Fruit fly (Drosophila melanogaster) whole organism, embryonic: ENCODE results near the gene CG14659.

ENCODE experiments used
- Atf-2 ChIP-seq: fragments of 200-800 bp; sonication (Bioruptor generic); optimal IDR thresholded peaks from 2 replicates; lab custom pipeline; 2016; ENCODE audit warnings: missing biosample characterization, missing genetic modification characterization
- Atf6 ChIP-seq: fragments of 200-800 bp; sonication (Bioruptor generic); IDR thresholded peaks from 2 replicates; pipeline ENCODE4 v1.3.6; 2022; ENCODE audit warnings: missing biosample characterization, missing genetic modification characterization
- Blimp-1 ChIP-seq: fragments of 200-800 bp; sonication (Bioruptor generic); optimal IDR thresholded peaks from 3 replicates; lab custom pipeline; 2018; ENCODE audit warnings: missing biosample characterization, missing genetic modification characterization, mild to moderate bottlenecking, moderate library complexity, missing genetic modification reagents
- CG10959 ChIP-seq: fragments of 200-800 bp; sonication (Bioruptor generic); IDR thresholded peaks from 2 replicates; pipeline ENCODE4 v1.3.6; 2022; ENCODE audit warnings: missing biosample characterization, missing genetic modification characterization
- CG11695 ChIP-seq: fragments of 200-800 bp; sonication (Bioruptor generic); IDR thresholded peaks from 3 replicates; pipeline ENCODE4 v1.3.6; 2022; ENCODE audit warnings: missing biosample characterization, missing genetic modification characterization
- CG11696 ChIP-seq: fragments of 200-800 bp; sonication (Bioruptor generic); IDR thresholded peaks from 2 replicates; pipeline ENCODE4 v1.3.6; 2022; ENCODE audit warnings: missing biosample characterization, missing genetic modification characterization
- CG12299 ChIP-seq: fragments of 200-800 bp; sonication (Bioruptor generic); optimal IDR thresholded peaks from 2 replicates; lab custom pipeline; 2018; ENCODE audit warnings: missing biosample characterization, mild to moderate bottlenecking, missing genetic modification characterization
- CG13123 ChIP-seq: fragments of 200-800 bp; sonication (Bioruptor generic); optimal IDR thresholded peaks from 2 replicates; lab custom pipeline; 2016; ENCODE audit warnings: missing biosample characterization, missing genetic modification characterization
- CG13775 ChIP-seq: fragments of 200-800 bp; sonication (Bioruptor generic); optimal IDR thresholded peaks from 3 replicates; lab custom pipeline; 2017; ENCODE audit warnings: missing biosample characterization, mild to moderate bottlenecking, missing genetic modification characterization
- CG14441 ChIP-seq: fragments of 200-800 bp; sonication (Bioruptor generic); IDR thresholded peaks from 2 replicates; pipeline ENCODE4 v1.3.6; 2022; ENCODE audit warnings: missing biosample characterization, missing genetic modification characterization
- CG14710 ChIP-seq: fragments of 200-800 bp; sonication (Bioruptor generic); optimal IDR thresholded peaks from 3 replicates; lab custom pipeline; 2019; ENCODE audit warnings: missing biosample characterization, mild to moderate bottlenecking, missing genetic modification characterization, moderate library complexity
- CG15011 ChIP-seq: fragments of 200-800 bp; sonication (Bioruptor generic); optimal IDR thresholded peaks from 3 replicates; lab custom pipeline; 2018; ENCODE audit warnings: missing biosample characterization, mild to moderate bottlenecking, missing genetic modification characterization
- CG15269 ChIP-seq: fragments of 200-800 bp; sonication (Bioruptor generic); optimal IDR thresholded peaks from 2 replicates; lab custom pipeline; 2018; ENCODE audit warnings: missing biosample characterization, mild to moderate bottlenecking, missing genetic modification characterization, moderate library complexity
- CG16813 ChIP-seq: fragments of 200-800 bp; sonication (Bioruptor generic); IDR thresholded peaks from 3 replicates; pipeline ENCODE4 v1.3.6; 2022; ENCODE audit warnings: missing biosample characterization, missing genetic modification characterization; ENCODE audit not compliant: partially characterized antibody
- CG17361 ChIP-seq: fragments of 200-800 bp; sonication (Bioruptor generic); IDR thresholded peaks from 3 replicates; pipeline ENCODE4 v1.3.6; 2022; ENCODE audit warnings: missing biosample characterization, missing genetic modification characterization
- CG2199 ChIP-seq: fragments of 200-800 bp; sonication (Bioruptor generic); IDR thresholded peaks from 3 replicates; pipeline ENCODE4 v1.3.6; 2022; ENCODE audit warnings: missing biosample characterization, missing genetic modification characterization
- CG31365 ChIP-seq: fragments of 200-800 bp; sonication (Bioruptor generic); optimal IDR thresholded peaks from 2 replicates; lab custom pipeline; 2018; ENCODE audit warnings: missing biosample characterization, mild to moderate bottlenecking, missing genetic modification characterization
- CG31388 ChIP-seq: fragments of 200-800 bp; sonication (Bioruptor generic); optimal IDR thresholded peaks from 2 replicates; lab custom pipeline; 2016; ENCODE audit warnings: missing biosample characterization, missing genetic modification characterization
- CG3726 ChIP-seq: fragments of 200-800 bp; sonication (Bioruptor generic); IDR thresholded peaks from 3 replicates; pipeline ENCODE4, ENCODE4 v1.3.6; 2022; ENCODE audit warnings: missing biosample characterization, missing genetic modification characterization
- CG8388 ChIP-seq: fragments of 200-800 bp; sonication (Bioruptor generic); optimal IDR thresholded peaks from 2 replicates; lab custom pipeline; 2019; ENCODE audit warnings: missing biosample characterization, mild to moderate bottlenecking, missing genetic modification characterization, moderate library complexity
- CG9215 ChIP-seq: fragments of 200-800 bp; sonication (Bioruptor generic); IDR thresholded peaks from 2 replicates; pipeline ENCODE4 v1.3.6; 2022; ENCODE audit warnings: missing biosample characterization, missing genetic modification characterization
- CG9437 ChIP-seq: fragments of 200-800 bp; sonication (Bioruptor generic); optimal IDR thresholded peaks from 2 replicates; lab custom pipeline; 2018; ENCODE audit warnings: missing biosample characterization, mild to moderate bottlenecking, missing genetic modification characterization
- CG9876 ChIP-seq: fragments of 200-800 bp; sonication (Bioruptor generic); optimal IDR thresholded peaks from 2 replicates; lab custom pipeline; 2016; ENCODE audit warnings: missing biosample characterization, missing genetic modification characterization
- Camta ChIP-seq: fragments of 200-800 bp; sonication (Bioruptor generic); optimal IDR thresholded peaks from 2 replicates; lab custom pipeline; 2016; ENCODE audit warnings: missing biosample characterization, missing genetic modification characterization
- D19B ChIP-seq: fragments of 200-800 bp; sonication (Bioruptor generic); optimal IDR thresholded peaks from 2 replicates; lab custom pipeline; 2017; ENCODE audit warnings: missing biosample characterization, mild to moderate bottlenecking, missing genetic modification characterization
- Dek ChIP-seq: fragments of 200-800 bp; sonication (Bioruptor generic); optimal IDR thresholded peaks from 3 replicates; lab custom pipeline; 2019; ENCODE audit warnings: missing biosample characterization, mild to moderate bottlenecking, missing genetic modification characterization, moderate library complexity
- Dip2 ChIP-seq: fragments of 200-800 bp; sonication (Bioruptor generic); IDR thresholded peaks from 2 replicates; pipeline ENCODE4 v1.3.6; 2022; ENCODE audit warnings: missing biosample characterization, missing genetic modification characterization
- Dp ChIP-seq: fragments of 200-800 bp; sonication (Bioruptor generic); optimal IDR thresholded peaks from 2 replicates; lab custom pipeline; 2018; ENCODE audit warnings: missing biosample characterization, mild to moderate bottlenecking, missing genetic modification characterization, moderate library complexity
- Drgx ChIP-seq: fragments of 200-800 bp; sonication (Bioruptor generic); IDR thresholded peaks from 2 replicates; pipeline ENCODE4 v1.3.6; 2022; ENCODE audit warnings: missing biosample characterization, missing genetic modification characterization
- E2f1 ChIP-seq: fragments of 200-800 bp; sonication (Bioruptor generic); IDR thresholded peaks from 2 replicates; pipeline ENCODE4 v1.3.6; 2022; ENCODE audit warnings: missing biosample characterization, missing genetic modification characterization
- Ets97D ChIP-seq: fragments of 200-800 bp; sonication (Bioruptor generic); optimal IDR thresholded peaks from 3 replicates; lab custom pipeline; 2016; ENCODE audit warnings: missing biosample characterization, missing genetic modification characterization
- H2.0 ChIP-seq: fragments of 200-800 bp; sonication (Bioruptor generic); IDR thresholded peaks from 2 replicates; pipeline ENCODE4 v1.3.6; 2022; ENCODE audit warnings: missing biosample characterization, missing genetic modification characterization
- Jarid2 ChIP-seq: fragments of 200-800 bp; sonication (Bioruptor generic); optimal IDR thresholded peaks from 3 replicates; lab custom pipeline; 2017; ENCODE audit warnings: mild to moderate bottlenecking, missing biosample characterization, missing genetic modification reagents, missing genetic modification characterization
- Nf-YB ChIP-seq: fragments of 200-800 bp; sonication (Bioruptor generic); optimal IDR thresholded peaks from 3 replicates; lab custom pipeline; 2019; ENCODE audit warnings: missing biosample characterization, mild to moderate bottlenecking, missing genetic modification characterization, moderate library complexity
- NfI ChIP-seq: fragments of 200-800 bp; sonication (Bioruptor generic); optimal IDR thresholded peaks from 3 replicates; lab custom pipeline; 2018; ENCODE audit warnings: missing biosample characterization, mild to moderate bottlenecking, missing genetic modification characterization, moderate library complexity
- Tbp ChIP-seq: fragments of >200 bp; optimal IDR thresholded peaks from 2 replicates; lab custom pipeline; 2018; ENCODE audit warnings: missing biosample characterization, missing genetic modification characterization
- az2 ChIP-seq: fragments of 200-800 bp; sonication (Bioruptor generic); optimal IDR thresholded peaks from 3 replicates; lab custom pipeline; 2016; ENCODE audit warnings: missing biosample characterization, missing genetic modification characterization
- bbx ChIP-seq: fragments of 200-800 bp; sonication (Bioruptor generic); IDR thresholded peaks from 2 replicates; pipeline ENCODE4 v1.3.6; 2022; ENCODE audit warnings: missing biosample characterization, missing genetic modification characterization; ENCODE audit not compliant: partially characterized antibody
- ci ChIP-seq: fragments of 200-800 bp; sonication (Bioruptor generic); IDR thresholded peaks from 3 replicates; pipeline ENCODE4 v1.3.6; 2022; ENCODE audit warnings: missing biosample characterization, missing genetic modification characterization
- danr ChIP-seq: fragments of 200-800 bp; sonication (Bioruptor generic); IDR thresholded peaks from 2 replicates; pipeline ENCODE4 v1.3.6; 2022; ENCODE audit warnings: missing biosample characterization, missing genetic modification characterization
- eve ChIP-seq, 2 experiments: fragments of >200 bp; optimal IDR thresholded peaks; 2 replicates each; lab custom pipeline; 2017; ENCODE audit warnings: missing biosample characterization in 2 of 2, missing genetic modification characterization in 2 of 2
- ind ChIP-seq: fragments of 200-800 bp; sonication (Bioruptor generic); optimal IDR thresholded peaks from 3 replicates; lab custom pipeline; 2016; ENCODE audit warnings: missing biosample characterization, missing genetic modification characterization
- inv ChIP-seq: fragments of 200-800 bp; sonication (Bioruptor generic); IDR thresholded peaks from 2 replicates; pipeline ENCODE4 v1.3.6; 2022; ENCODE audit warnings: missing biosample characterization, missing genetic modification characterization; ENCODE audit not compliant: partially characterized antibody
- nom ChIP-seq: fragments of 200-800 bp; sonication (Bioruptor generic); optimal IDR thresholded peaks from 2 replicates; lab custom pipeline; 2017; ENCODE audit warnings: missing biosample characterization, missing genetic modification characterization, mild to moderate bottlenecking, moderate library complexity, missing genetic modification reagents
- otp ChIP-seq: fragments of 200-800 bp; sonication (Bioruptor generic); IDR thresholded peaks from 3 replicates; pipeline ENCODE4, ENCODE4 v1.3.6; 2022; ENCODE audit warnings: missing biosample characterization, missing genetic modification characterization
- pzg ChIP-seq: fragments of 200-800 bp; sonication (Bioruptor generic); optimal IDR thresholded peaks from 3 replicates; lab custom pipeline; 2018; ENCODE audit warnings: missing biosample characterization, mild to moderate bottlenecking, missing genetic modification characterization, moderate library complexity
- slbo ChIP-seq: fragments of 200-800 bp; sonication (Bioruptor generic); IDR thresholded peaks from 2 replicates; pipeline ENCODE4 v1.3.6; 2022; ENCODE audit warnings: missing biosample characterization, missing genetic modification characterization
- slou ChIP-seq: fragments of 200-800 bp; sonication (Bioruptor generic); optimal IDR thresholded peaks from 3 replicates; lab custom pipeline; 2016; ENCODE audit warnings: missing biosample characterization, missing genetic modification characterization
- tgo ChIP-seq: fragments of 200-800 bp; sonication (Bioruptor generic); IDR thresholded peaks from 3 replicates; pipeline ENCODE4 v1.3.6; 2022; ENCODE audit warnings: missing biosample characterization, missing genetic modification characterization
- zen2 ChIP-seq: fragments of 200-800 bp; sonication (Bioruptor generic); IDR thresholded peaks from 3 replicates; pipeline ENCODE4 v1.3.6; 2022; ENCODE audit warnings: missing biosample characterization, missing genetic modification characterization; ENCODE audit not compliant: partially characterized antibody

Gene CG14659

dm6 chr3R:4811936-4812534 lies 19.1 kb downstream of the CG14659 start, which contains the start of the genes Hus1-like and ctrip (continued):
- TF ChIP-seq CG17361 = no peak
- TF ChIP-seq Camta (GFP tag; lab: Kevin White, UChicago) = no peak
- peak; percentile 63 for TF ChIP-seq pzg (GFP tag; lab: Kevin White, UChicago)
- no peak for TF ChIP-seq Blimp-1 (GFP tag; lab: Kevin White, UChicago)
- TF ChIP-seq CG13123 (GFP tag; lab: Kevin White, UChicago) = no peak
- no peak for TF ChIP-seq Drgx (GFP tag; lab: Robert Waterston, UW)
- TF ChIP-seq CG12299 (tag; lab: Kevin White, UChicago) = peak; percentile 0
- TF ChIP-seq CG11695 = no peak
- peak; percentile 35 for TF ChIP-seq nom (GFP tag; lab: Kevin White, UChicago)
- TF ChIP-seq CG15011 (GFP tag; lab: Kevin White, UChicago) = no peak
- no peak for TF ChIP-seq CG10959
- TF ChIP-seq Atf6 (GFP tag; lab: Robert Waterston, UW) = no peak
- TF ChIP-seq otp (GFP tag; lab: Robert Waterston, UW) = peak; percentile 19; the same call in 1 of the 3 replicates
- peak; percentile 15 for TF ChIP-seq CG31365 (tag; lab: Kevin White, UChicago)
- TF ChIP-seq tgo = no peak
- TF ChIP-seq inv = peak; percentile 37; the same call in 1 of the 2 replicates
- no peak for TF ChIP-seq Dip2
- peak; percentile 7 for TF ChIP-seq CG9876 (GFP tag; lab: Kevin White, UChicago)
- TF ChIP-seq NfI (GFP tag; lab: Kevin White, UChicago) = no peak
- TF ChIP-seq ci (GFP tag; lab: Robert Waterston, UW) = 0 out of 3 replicates have a peak, but pooled peaks have one; percentile 29
- no peak for TF ChIP-seq eve (GFP tag; optimal IDR thresholded peaks at IDR 0.05; lab: Kevin White, UChicago)
- no peak for TF ChIP-seq slou
- TF ChIP-seq Dp (GFP tag; lab: Kevin White, UChicago) = peak; percentile 17
- peak; percentile 15 for TF ChIP-seq CG13775 (GFP tag; lab: Kevin White, UChicago)
- TF ChIP-seq CG9437 = peak; percentile 29
- peak; percentile 64 for TF ChIP-seq Jarid2 (GFP tag; lab: Kevin White, UChicago)
- TF ChIP-seq CG11696 (GFP tag; lab: Robert Waterston, UW) = no peak
- no peak for TF ChIP-seq danr (GFP tag; lab: Robert Waterston, UW)
- no peak for TF ChIP-seq CG31388 (GFP tag; lab: Kevin White, UChicago)
- no peak for TF ChIP-seq CG8388 (GFP tag; lab: Kevin White, UChicago)
- peak; percentile 55; the same call in 1 of the 2 replicates for TF ChIP-seq bbx (GFP tag; lab: Robert Waterston, UW)
- TF ChIP-seq CG9215 (GFP tag; lab: Robert Waterston, UW) = no peak
- peak; percentile 39 for TF ChIP-seq CG14710
- TF ChIP-seq CG2199 (GFP tag; lab: Robert Waterston, UW) = 0 out of 3 replicates have a peak, but pooled peaks have one; percentile 44
- TF ChIP-seq E2f1 (GFP tag; lab: Robert Waterston, UW) = peak; percentile 8; the same call in 1 of the 2 replicates
- 0 out of 2 replicates have a peak, but pooled peaks have one; percentile 5 for TF ChIP-seq CG14441
- TF ChIP-seq D19B (GFP tag; lab: Kevin White, UChicago) = no peak
- TF ChIP-seq slbo (GFP tag; lab: Robert Waterston, UW) = 0 out of 2 replicates have a peak, but pooled peaks have one; percentile 36
- peak; percentile 26; the same call in 1 of the 2 replicates for TF ChIP-seq H2.0 (GFP tag; lab: Robert Waterston, UW)
- TF ChIP-seq Tbp (GFP tag; lab: Kevin White, UChicago) = no peak
- peak; percentile 2 for TF ChIP-seq Nf-YB (GFP tag; lab: Kevin White, UChicago)
- peak; percentile 63 for TF ChIP-seq Ets97D (GFP tag; lab: Kevin White, UChicago)
- no peak for TF ChIP-seq Dek (tag; lab: Kevin White, UChicago)
- TF ChIP-seq zen2 (GFP tag; lab: Robert Waterston, UW) = no peak
- no peak for TF ChIP-seq Atf-2 (GFP tag; lab: Kevin White, UChicago)
- TF ChIP-seq ind (GFP tag; lab: Kevin White, UChicago) = no peak
- peak; percentile 57; the same call in 2 of the 3 replicates for TF ChIP-seq CG16813 (GFP tag; lab: Robert Waterston, UW)
- TF ChIP-seq CG15269 (tag; lab: Kevin White, UChicago) = no peak
- TF ChIP-seq az2 (GFP tag; lab: Kevin White, UChicago) = peak; percentile 0
- no peak for TF ChIP-seq CG3726
